Worm (Caenorhabditis elegans): Measurements from ENCODE around the gene Y62H9A.3.

The Y62H9A.3 gene

DNA sequence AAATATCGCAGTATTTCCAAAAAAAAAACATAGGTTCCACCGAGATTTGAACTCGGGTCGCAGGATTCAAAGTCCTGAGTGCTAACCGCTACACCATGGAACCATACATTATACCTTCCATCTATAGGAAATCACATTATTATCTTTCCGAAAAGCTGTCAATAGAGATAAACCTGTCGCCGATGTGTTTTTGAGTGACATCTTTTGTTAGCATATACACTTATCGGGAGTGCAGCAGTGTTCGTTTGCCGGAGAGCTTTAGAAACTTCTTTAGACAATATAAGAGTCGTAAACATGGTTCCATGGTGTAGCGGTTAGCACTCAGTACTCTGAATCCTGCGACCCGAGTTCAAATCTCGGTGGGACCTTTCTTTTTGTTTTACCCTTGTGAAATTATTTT, 7.6 kb downstream of the Y62H9A.3 start (continued):
- no peak for TF ChIP-seq spr-1 (tag; optimal IDR thresholded peaks at IDR 0.05)
- no peak for TF ChIP-seq lin-29 (GFP tag; IDR thresholded peaks at IDR 0.05)
- TF ChIP-seq mdl-1 (tag; optimal IDR thresholded peaks at IDR 0.05) = no peak
- TF ChIP-seq zfp-2 (tag; optimal IDR thresholded peaks at IDR 0.05) = no peak
- TF ChIP-seq ceh-62 (tag; optimal IDR thresholded peaks at IDR 0.05) = no peak
- TF ChIP-seq arid-1 (GFP tag; conservative IDR thresholded peaks at IDR 0.05) = peak; percentile 63
- TF ChIP-seq egl-27 (tag; optimal IDR thresholded peaks at IDR 0.05) = no peak
- TF ChIP-seq pqm-1 (tag; optimal IDR thresholded peaks at IDR 0.05) = no peak
- 0 out of 2 replicates have a peak, but pooled peaks have one; percentile 29 for TF ChIP-seq madf-9 (GFP tag; conservative IDR thresholded peaks at IDR 0.05)
- TF ChIP-seq skn-1 (tag; optimal IDR thresholded peaks at IDR 0.05) = no peak
- no peak for TF ChIP-seq aha-1 (tag)
- no peak for TF ChIP-seq lin-15B (tag; optimal IDR thresholded peaks at IDR 0.05)
- TF ChIP-seq hlh-30 (tag; optimal IDR thresholded peaks at IDR 0.05; ENCODE audit: insufficient read depth) = no peak
- TF ChIP-seq mxl-3 (GFP tag; optimal IDR thresholded peaks at IDR 0.05) = peak; percentile 31
- TF ChIP-seq ZK337.2 (GFP tag; IDR thresholded peaks at IDR 0.05) = no peak
- TF ChIP-seq dmd-6 (GFP tag; IDR thresholded peaks at IDR 0.05) = peak; percentile 56
- TF ChIP-seq ztf-11 (tag; optimal IDR thresholded peaks at IDR 0.05) = no peak
- TF ChIP-seq mdt-29 (GFP tag; IDR thresholded peaks at IDR 0.05) = peak; percentile 71; the same call in 1 of the 2 replicates
- TF ChIP-seq Y5F2A.4 (GFP tag; optimal IDR thresholded peaks at IDR 0.05) = no peak
- no peak for TF ChIP-seq dpl-1 (GFP tag; optimal IDR thresholded peaks at IDR 0.05)
- peak; percentile 30; the same call in 1 of the 2 replicates for TF ChIP-seq lin-1 (GFP tag; IDR thresholded peaks at IDR 0.05)
- peak; percentile 32; the same call in 1 of the 2 replicates for TF ChIP-seq nhr-41 (GFP tag; IDR thresholded peaks at IDR 0.05)
- TF ChIP-seq attf-4 (tag; optimal IDR thresholded peaks at IDR 0.05) = no peak
- TF ChIP-seq F37D6.2 (tag; optimal IDR thresholded peaks at IDR 0.05) = no peak
- 0 out of 2 replicates have a peak, but pooled peaks have one; percentile 44 for TF ChIP-seq dmd-9 (GFP tag; IDR thresholded peaks at IDR 0.05)
- TF ChIP-seq madf-5 (GFP tag; IDR thresholded peaks at IDR 0.05) = peak in 1 of 2 experiments; percentile 80; a peak in 1 of 4 replicates
- no peak for TF ChIP-seq zip-2 (tag; optimal IDR thresholded peaks at IDR 0.05)
- no peak for TF ChIP-seq F49E8.2 (tag; optimal IDR thresholded peaks at IDR 0.05; ENCODE audit: borderline replicate concordance)
- no peak for TF ChIP-seq lin-39 (tag; optimal IDR thresholded peaks at IDR 0.05)
- no peak for TF ChIP-seq unc-39 (tag; optimal IDR thresholded peaks at IDR 0.05)

ce11 chrX:11870393-11870792, 9.4 kb downstream of the Y62H9A.3 start:
- TF ChIP-seq tra-1 (GFP tag; IDR thresholded peaks at IDR 0.05) = peak; percentile 47; the same call in 1 of the 2 replicates
- TF ChIP-seq aha-1 (tag) = peak; percentile 13
- TF ChIP-seq ceh-44 (GFP tag; IDR thresholded peaks at IDR 0.05) = 0 out of 2 replicates have a peak, but pooled peaks have one; percentile 27
- no peak for TF ChIP-seq ZK546.5 (tag; optimal IDR thresholded peaks at IDR 0.05)

ce11 chrX:11869260-11869659, 10.5 kb downstream of the Y62H9A.3 start, which contains the start of gene dot-1.2:
Gene dot-1.2 (minus strand): TSS chrX:11869360.
- peak in 1 of 2 experiments; percentile 43 for TF ChIP-seq unc-62 (GFP tag; optimal IDR thresholded peaks at IDR 0.05 in 1 of 2)
- no peak for TF ChIP-seq unc-62 (tag; optimal IDR thresholded peaks at IDR 0.05)
- TF ChIP-seq egl-27 (tag; optimal IDR thresholded peaks at IDR 0.05) = no peak
- TF ChIP-seq dmd-9 (GFP tag; IDR thresholded peaks at IDR 0.05) = no peak
- no peak for TF ChIP-seq nhr-111 (GFP tag; optimal IDR thresholded peaks at IDR 0.05)
- no peak for TF ChIP-seq D1046.2 (GFP tag; IDR thresholded peaks at IDR 0.05)
- no peak for TF ChIP-seq lin-15B (tag; optimal IDR thresholded peaks at IDR 0.05)

DNA sequence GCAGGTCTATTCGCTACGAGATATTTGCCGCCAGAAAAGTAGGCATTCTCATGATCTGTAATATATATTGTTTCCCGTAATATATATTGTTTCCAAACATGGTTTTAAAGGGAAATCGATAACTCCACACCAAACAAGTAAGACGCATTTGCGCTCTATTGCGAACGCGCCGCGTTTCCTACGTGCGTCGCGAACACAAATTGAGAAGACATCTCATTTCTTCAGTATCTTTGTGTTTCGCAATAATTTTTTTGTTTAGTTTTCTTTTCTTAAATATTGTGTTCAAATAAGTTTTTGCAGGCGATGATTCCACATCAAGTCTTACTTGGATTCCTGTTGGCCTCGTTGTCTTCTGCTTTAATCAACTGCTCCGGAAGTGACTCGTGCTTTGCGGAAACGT, 14.7 kb downstream of the Y62H9A.3 start, which contains the start of gene F54F7.6:
F54F7.6 (plus strand) TSS at position 301 of the 400 bp plus-strand sequence.
- peak in 1 of 2 experiments; percentile 69 for TF ChIP-seq unc-62 (GFP tag; optimal IDR thresholded peaks at IDR 0.05 in 1 of 2)
- no peak for TF ChIP-seq unc-62 (tag; optimal IDR thresholded peaks at IDR 0.05)
- no peak for TF ChIP-seq Y5F2A.4 (GFP tag; optimal IDR thresholded peaks at IDR 0.05)
- TF ChIP-seq duxl-1 (tag; optimal IDR thresholded peaks at IDR 0.05; ENCODE audit: poor library complexity) = no peak
- no peak for TF ChIP-seq ceh-82 (tag; optimal IDR thresholded peaks at IDR 0.05)
- no peak for TF ChIP-seq nhr-111 (GFP tag; optimal IDR thresholded peaks at IDR 0.05)
- TF ChIP-seq nhr-41 (GFP tag; IDR thresholded peaks at IDR 0.05) = no peak
- no peak for TF ChIP-seq lsy-2 (tag; optimal IDR thresholded peaks at IDR 0.05)
